Worm (Caenorhabditis elegans): Measurements from ENCODE around the gene pah-1.
A peak's percentile ranks its signal among the peaks of the same experiment; 100 is the strongest.

Gene pah-1

DNA sequence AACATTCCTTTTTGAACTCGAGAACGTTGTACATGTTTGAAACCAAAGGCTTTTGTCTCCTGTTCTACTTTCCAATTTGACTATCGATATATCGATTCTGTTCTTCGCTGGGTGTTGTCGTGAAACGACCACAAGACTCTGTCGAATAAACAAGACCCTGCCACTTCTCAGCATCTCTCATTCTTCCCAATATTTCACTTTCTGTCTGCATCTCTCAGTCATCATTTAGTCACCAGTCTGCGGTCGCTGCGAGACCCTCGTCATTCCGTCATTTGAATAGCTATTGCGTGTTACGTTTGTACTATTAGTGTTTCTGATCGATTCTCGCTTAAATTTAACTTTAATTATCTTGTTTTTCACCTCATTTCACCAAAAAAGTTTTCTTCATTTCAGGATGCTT, 20.6 kb upstream of the pah-1 start (continued):
- TF ChIP-seq skn-1 (tag; optimal IDR thresholded peaks at IDR 0.05) (peak; percentile 75), snpc-4 (tag; optimal IDR thresholded peaks at IDR 0.05) (no peak), aly-2 (tag; optimal IDR thresholded peaks at IDR 0.05) (no peak), zip-11 (GFP tag; IDR thresholded peaks at IDR 0.05) (no peak), T26A8.4 (GFP tag; IDR thresholded peaks at IDR 0.05) (peak; percentile 91), fkh-10 (GFP tag; optimal IDR thresholded peaks at IDR 0.05) (peak; percentile 67), zag-1 (tag; optimal IDR thresholded peaks at IDR 0.05) (no peak), zfp-2 (tag; optimal IDR thresholded peaks at IDR 0.05) (peak; percentile 61), lin-15B (tag; optimal IDR thresholded peaks at IDR 0.05) (peak; percentile 6), spr-1 (tag; optimal IDR thresholded peaks at IDR 0.05) (peak; percentile 71), cey-2 (tag; optimal IDR thresholded peaks at IDR 0.05; ENCODE audit: borderline replicate concordance, insufficient read depth) (peak; percentile 52), nhr-77 (tag; optimal IDR thresholded peaks at IDR 0.05) (peak; percentile 87), nhr-42 (GFP tag; IDR thresholded peaks at IDR 0.05) (peak; percentile 80; the same call in 1 of the 2 replicates), daf-16 (GFP tag; optimal IDR thresholded peaks at IDR 0.05) (peak; percentile 64 to 73), daf-16 (tag; optimal IDR thresholded peaks at IDR 0.05) (peak; percentile 99), mdt-29 (GFP tag; IDR thresholded peaks at IDR 0.05) (peak; percentile 92), F26F4.8 (GFP tag; conservative IDR thresholded peaks at IDR 0.05) (no peak), mxl-2 (GFP tag; conservative IDR thresholded peaks at IDR 0.05) (no peak), saeg-2 (GFP tag; IDR thresholded peaks at IDR 0.05) (no peak; the same call in 1 of the 2 replicates), T20F7.1 (GFP tag; optimal IDR thresholded peaks at IDR 0.05) (peak; percentile 80), php-3 (GFP tag; IDR thresholded peaks at IDR 0.05) (peak; percentile 81), nhr-25 (tag; optimal IDR thresholded peaks at IDR 0.05; ENCODE audit: borderline replicate concordance, insufficient read depth) (peak; percentile 83)

- TF ChIP-seq Y48G9A.11 (GFP tag; IDR thresholded peaks at IDR 0.05), result no peak
- peak in 1 of 2 experiments; percentile 34 for TF ChIP-seq lsy-2 (tag; optimal IDR thresholded peaks at IDR 0.05)
- no peak for TF ChIP-seq T20F7.1 (GFP tag; optimal IDR thresholded peaks at IDR 0.05)
- TF ChIP-seq fkh-10 (GFP tag; optimal IDR thresholded peaks at IDR 0.05), result peak; percentile 17
- TF ChIP-seq dmd-9 (GFP tag; IDR thresholded peaks at IDR 0.05), result no peak
- TF ChIP-seq ztf-11 (tag; optimal IDR thresholded peaks at IDR 0.05), result no peak
- TF ChIP-seq dpl-1 (GFP tag; optimal IDR thresholded peaks at IDR 0.05), result no peak
- TF ChIP-seq hmg-1.1 (GFP tag; IDR thresholded peaks at IDR 0.05), result 0 out of 2 replicates have a peak, but pooled peaks have one; percentile 39
- no peak for TF ChIP-seq ceh-82 (tag; optimal IDR thresholded peaks at IDR 0.05)
- TF ChIP-seq tra-1 (GFP tag; IDR thresholded peaks at IDR 0.05), result no peak
- TF ChIP-seq nhr-25 (tag; optimal IDR thresholded peaks at IDR 0.05; ENCODE audit: borderline replicate concordance, insufficient read depth), result no peak
- TF ChIP-seq fos-1 (tag; optimal IDR thresholded peaks at IDR 0.05), result no peak
- TF ChIP-seq ZK337.2 (GFP tag; IDR thresholded peaks at IDR 0.05), result no peak
- TF ChIP-seq jun-1 (tag; optimal IDR thresholded peaks at IDR 0.05), result no peak
- no peak for TF ChIP-seq madf-9 (GFP tag; conservative IDR thresholded peaks at IDR 0.05)
- TF ChIP-seq unc-39 (tag; optimal IDR thresholded peaks at IDR 0.05), result no peak
- TF ChIP-seq nhr-42 (GFP tag; IDR thresholded peaks at IDR 0.05), result no peak
- no peak for TF ChIP-seq ceh-62 (tag; optimal IDR thresholded peaks at IDR 0.05)
- TF ChIP-seq php-3 (GFP tag; IDR thresholded peaks at IDR 0.05), result no peak
- TF ChIP-seq D1046.2 (GFP tag; IDR thresholded peaks at IDR 0.05), result no peak
- TF ChIP-seq Y105C5A.15 (GFP tag; IDR thresholded peaks at IDR 0.05), result no peak
- TF ChIP-seq hlh-30 (tag; optimal IDR thresholded peaks at IDR 0.05; ENCODE audit: insufficient read depth), result peak; percentile 82
- TF ChIP-seq spr-1 (tag; optimal IDR thresholded peaks at IDR 0.05), result no peak
- TF ChIP-seq nhr-77 (tag; optimal IDR thresholded peaks at IDR 0.05), result no peak
- no peak for TF ChIP-seq unc-130 (GFP tag; optimal IDR thresholded peaks at IDR 0.05)
- peak; percentile 61 for TF ChIP-seq T26A8.4 (GFP tag; IDR thresholded peaks at IDR 0.05)
- no peak for TF ChIP-seq dmd-6 (GFP tag; IDR thresholded peaks at IDR 0.05)
- no peak for TF ChIP-seq mxl-2 (GFP tag; conservative IDR thresholded peaks at IDR 0.05)
- TF ChIP-seq sdz-12 (GFP tag; optimal IDR thresholded peaks at IDR 0.05), result no peak
- TF ChIP-seq daf-16 (GFP tag; optimal IDR thresholded peaks at IDR 0.05), result no peak
- TF ChIP-seq daf-16 (tag; optimal IDR thresholded peaks at IDR 0.05), result no peak
- no peak for TF ChIP-seq lin-1 (GFP tag; IDR thresholded peaks at IDR 0.05)
- no peak for TF ChIP-seq Y75B8A.6 (GFP tag; IDR thresholded peaks at IDR 0.05)
- TF ChIP-seq egl-43 (GFP tag; IDR thresholded peaks at IDR 0.05), result peak; percentile 60
- no peak for TF ChIP-seq tag-97 (GFP tag; IDR thresholded peaks at IDR 0.05)
- no peak for TF ChIP-seq lim-7 (GFP tag; IDR thresholded peaks at IDR 0.05)
- TF ChIP-seq ctbp-1 (GFP tag; IDR thresholded peaks at IDR 0.05), result 0 out of 2 replicates have a peak, but pooled peaks have one; percentile 14
- no peak for TF ChIP-seq nhr-28 (tag; optimal IDR thresholded peaks at IDR 0.05)
- TF ChIP-seq saeg-2 (GFP tag; IDR thresholded peaks at IDR 0.05), result no peak
Observed at ce11 chrII:8785875-8786274, 19.1 kb upstream of the pah-1 start.
